Fruit fly (Drosophila melanogaster): Measurements from ENCODE around the gene CG2021.

dm6 chr3L:1822365-1822764, 45.2 kb upstream of the CG2021 start:
- TF ChIP-seq EcR (GFP tag; optimal IDR thresholded peaks at IDR 0.05) (no peak), psq (optimal IDR thresholded peaks at IDR 0.05) (no peak), usp (GFP tag; optimal IDR thresholded peaks at IDR 0.05) (no peak)

Measured in whole organism.